Fruit fly (Drosophila melanogaster) whole organism, pupa: ENCODE data around the gene Rpn10.

ENCODE experiments used
- CG4496 ChIP-seq: fragments of 200-800 bp; sonication (Bioruptor generic); IDR thresholded peaks from 3 replicates; pipeline ENCODE4 v1.3.6; 2022; ENCODE audit warnings: missing biosample characterization, missing genetic modification characterization
- CG8301 ChIP-seq: fragments of 200-800 bp; sonication (Bioruptor generic); optimal IDR thresholded peaks from 2 replicates; lab custom pipeline; 2018; ENCODE audit warnings: missing biosample characterization, mild to moderate bottlenecking, missing genetic modification characterization
- EcR ChIP-seq: fragments of 200-800 bp; sonication (Bioruptor generic); optimal IDR thresholded peaks from 3 replicates; lab custom pipeline; 2019; ENCODE audit warnings: missing biosample characterization, missing genetic modification characterization, mild to moderate bottlenecking, moderate library complexity, missing genetic modification reagents

DNA sequence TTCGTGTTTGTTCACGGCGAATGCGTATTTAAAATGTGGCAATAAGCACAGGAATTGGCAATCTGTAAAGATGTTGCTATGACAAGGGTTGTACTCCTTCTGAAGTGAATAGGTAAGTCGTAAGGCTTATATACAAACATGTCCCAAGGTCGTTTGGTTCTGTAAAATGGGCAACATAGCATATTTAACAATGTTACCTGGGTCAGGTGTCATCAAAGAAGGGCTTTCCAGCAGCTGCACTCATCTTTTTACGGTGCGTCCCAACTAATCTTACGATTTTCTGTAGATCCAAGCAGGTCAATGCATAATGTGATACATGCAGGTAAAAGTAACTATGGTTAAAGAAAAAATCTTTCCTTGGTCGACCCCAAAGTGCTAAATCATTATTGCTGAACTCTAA, 46.3 kb upstream of the Rpn10 start, which contains the start of gene Neu2:
- no peak for TF ChIP-seq EcR (GFP tag; lab: Kevin White, UChicago)
- TF ChIP-seq CG4496 (GFP tag; lab: Robert Waterston, UW), result no peak
- no peak for TF ChIP-seq CG8301 (tag; lab: Kevin White, UChicago)
